Worm (Caenorhabditis elegans) whole organism, L4 larva: ENCODE results near the gene C03F11.2.

ENCODE experiments used
- nhr-11 ChIP-seq: fragments of 150-350 bp; optimal IDR thresholded peaks from 2 replicates; lab custom pipeline; 2014; ENCODE audit warnings: missing biosample characterization, missing genetic modification characterization
- set-16 ChIP-seq: fragments of 200-800 bp; sonication (Bioruptor generic); IDR thresholded peaks from 2 replicates; pipeline ENCODE4 v1.3.6; 2022; ENCODE audit warnings: missing genetic modification reagents, missing genetic modification characterization, missing compliant biosample characterization
- unc-39 ChIP-seq: sonication (generic microtip); optimal IDR thresholded peaks from 2 replicates; lab custom pipeline; 2017; ENCODE audit warnings: missing biosample characterization, missing genetic modification characterization
- zag-1 ChIP-seq: fragments of 150-350 bp; optimal IDR thresholded peaks from 2 replicates; lab custom pipeline; 2014; ENCODE audit warnings: missing biosample characterization, missing genetic modification characterization

- TF ChIP-seq nhr-11 (tag; lab: Kevin White, UChicago) (no peak), unc-39 (tag; lab: Kevin White, UChicago) (no peak), set-16 (GFP tag; lab: Robert Waterston, UW) (no peak), zag-1 (tag; lab: Kevin White, UChicago) (no peak)
These were observed 23.6 kb downstream of the C03F11.2 start for ce11 chrX:5373597-5373996.
